Worm (Caenorhabditis elegans): ENCODE measurements around the gene Y46G5A.14.

Gene Y46G5A.14

ce11 chrII:12738284-12739201 lies 36.0 kb upstream of the Y46G5A.14 start, which contains the start of gene pisy-1 (continued):
- TF ChIP-seq somi-1 (GFP tag; optimal IDR thresholded peaks at IDR 0.05), result no peak
- TF ChIP-seq Y53G8AR.9 (GFP tag; conservative IDR thresholded peaks at IDR 0.05), result no peak
- no peak for TF ChIP-seq ceh-79 (tag; optimal IDR thresholded peaks at IDR 0.05)
- no peak for TF ChIP-seq nhr-179 (tag; optimal IDR thresholded peaks at IDR 0.05)
- 0 out of 2 replicates have a peak, but pooled peaks have one; percentile 16 for TF ChIP-seq ceh-40 (GFP tag; IDR thresholded peaks at IDR 0.05)
- TF ChIP-seq repo-1 (tag; optimal IDR thresholded peaks at IDR 0.05), result no peak
- TF ChIP-seq dpl-1 (GFP tag; optimal IDR thresholded peaks at IDR 0.05), result peak; percentile 53
- TF ChIP-seq snpc-1.1 (tag; optimal IDR thresholded peaks at IDR 0.05; ENCODE audit: insufficient read depth), result no peak
- TF ChIP-seq mcd-1 (GFP tag; IDR thresholded peaks at IDR 0.05), result no peak

- TF ChIP-seq lin-54 (GFP tag; optimal IDR thresholded peaks at IDR 0.05), result peak; percentile 81
- TF ChIP-seq C06A6.2 (GFP tag; conservative IDR thresholded peaks at IDR 0.05), result no peak
- no peak for TF ChIP-seq let-607 (tag; optimal IDR thresholded peaks at IDR 0.05)
- peak; percentile 93 for TF ChIP-seq dpl-1 (GFP tag; optimal IDR thresholded peaks at IDR 0.05)
- TF ChIP-seq Y56A3A.18 (GFP tag; IDR thresholded peaks at IDR 0.05), result no peak
- TF ChIP-seq ztf-3 (GFP tag; optimal IDR thresholded peaks at IDR 0.05), result no peak
- no peak for TF ChIP-seq rec-8 (tag; optimal IDR thresholded peaks at IDR 0.05)
- peak; percentile 56 for TF ChIP-seq unc-130 (GFP tag; optimal IDR thresholded peaks at IDR 0.05)
- no peak for TF ChIP-seq B0261.1 (tag; optimal IDR thresholded peaks at IDR 0.05)
- TF ChIP-seq gei-17 (GFP tag; optimal IDR thresholded peaks at IDR 0.05), result no peak
- TF ChIP-seq nfyb-1 (GFP tag; IDR thresholded peaks at IDR 0.05), result no peak
- TF ChIP-seq ama-1 (optimal IDR thresholded peaks at IDR 0.05), result no peak
- no peak for TF ChIP-seq ama-1 (GFP tag; optimal IDR thresholded peaks at IDR 0.05)
- TF ChIP-seq ztf-22 (GFP tag; optimal IDR thresholded peaks at IDR 0.05), result no peak
- TF ChIP-seq tbx-9 (tag; optimal IDR thresholded peaks at IDR 0.05; ENCODE audit: borderline replicate concordance), result no peak
- peak; percentile 78 for TF ChIP-seq rcor-1 (GFP tag; IDR thresholded peaks at IDR 0.05)
- TF ChIP-seq let-526 (GFP tag; IDR thresholded peaks at IDR 0.05), result no peak
- no peak for TF ChIP-seq zfh-2 (GFP tag; conservative IDR thresholded peaks at IDR 0.05)
- peak; percentile 74 for TF ChIP-seq snpc-1.1 (tag; optimal IDR thresholded peaks at IDR 0.05; ENCODE audit: insufficient read depth)
- TF ChIP-seq lsy-27 (tag; optimal IDR thresholded peaks at IDR 0.05; ENCODE audit: borderline replicate concordance, insufficient read depth), result no peak
- no peak for TF ChIP-seq ztf-25 (GFP tag; IDR thresholded peaks at IDR 0.05)
- TF ChIP-seq ztf-28 (GFP tag; IDR thresholded peaks at IDR 0.05), result no peak
- no peak for TF ChIP-seq repo-1 (tag; optimal IDR thresholded peaks at IDR 0.05)
- no peak for TF ChIP-seq F52B5.7 (tag; optimal IDR thresholded peaks at IDR 0.05)
- peak; percentile 56; the same call in 1 of the 2 replicates for TF ChIP-seq hmg-1.2 (GFP tag; IDR thresholded peaks at IDR 0.05)
- no peak for TF ChIP-seq F22D6.2 (tag; optimal IDR thresholded peaks at IDR 0.05)
- TF ChIP-seq F57C9.4 (tag; optimal IDR thresholded peaks at IDR 0.05), result no peak
- TF ChIP-seq nhr-80 (tag; optimal IDR thresholded peaks at IDR 0.05), result no peak
- peak; percentile 78; the same call in 1 of the 2 replicates for TF ChIP-seq Y79H2A.3 (GFP tag; conservative IDR thresholded peaks at IDR 0.05)
- peak; percentile 57; the same call in 1 of the 2 replicates for TF ChIP-seq ceh-100 (GFP tag; IDR thresholded peaks at IDR 0.05)
- no peak for TF ChIP-seq hmg-20 (GFP tag; IDR thresholded peaks at IDR 0.05)
- no peak for TF ChIP-seq nfya-1 (tag; optimal IDR thresholded peaks at IDR 0.05; ENCODE audit: borderline replicate concordance, insufficient read depth)
- no peak for TF ChIP-seq atf-7 (tag; optimal IDR thresholded peaks at IDR 0.05)
- peak; percentile 60; the same call in 1 of the 2 replicates for TF ChIP-seq Y53G8AR.9 (GFP tag; conservative IDR thresholded peaks at IDR 0.05)
- TF ChIP-seq bed-2 (GFP tag; IDR thresholded peaks at IDR 0.05), result no peak
- TF ChIP-seq cebp-1 (GFP tag; IDR thresholded peaks at IDR 0.05), result no peak
- no peak for TF ChIP-seq cebp-1 (tag; optimal IDR thresholded peaks at IDR 0.05)
- no peak for TF ChIP-seq K11D2.4 (GFP tag; IDR thresholded peaks at IDR 0.05)
- TF ChIP-seq F49E8.2 (tag; optimal IDR thresholded peaks at IDR 0.05; ENCODE audit: insufficient read depth), result peak; percentile 76
Measured at ce11 chrII:12739306-12739705, 35.2 kb upstream of the Y46G5A.14 start.
